Fruit fly (Drosophila melanogaster): ENCODE measurements around the gene CG32651.

CG32651 gene

DNA sequence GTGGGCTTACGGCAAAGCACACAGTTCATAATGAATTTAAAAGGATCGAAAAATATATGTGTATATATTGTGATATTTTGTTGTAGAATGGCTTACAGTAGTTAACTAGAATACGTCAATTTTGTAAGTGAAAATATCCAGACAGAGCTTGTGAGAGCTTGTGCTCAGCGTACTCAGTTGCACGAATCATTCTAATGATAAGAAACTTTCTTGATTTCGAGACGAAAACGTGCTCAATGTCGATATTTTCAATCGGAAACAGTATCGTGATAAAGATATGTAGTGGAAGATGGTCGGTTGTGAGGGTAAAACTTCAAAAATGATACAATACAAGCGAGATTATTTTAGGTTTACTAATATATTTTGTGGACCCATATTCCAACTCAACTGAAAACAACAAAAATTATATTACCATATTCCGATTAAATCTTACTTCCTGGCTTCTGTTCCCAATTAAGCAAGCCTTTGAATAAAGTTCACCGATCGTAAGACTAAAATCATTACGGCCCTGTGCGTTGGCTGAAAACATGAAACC is at the start of gene CG32651, which contains the start of gene CG2574:
TSS of gene CG32651 (minus strand) at position 101 of the 535 bp plus-strand sequence.
TSS of gene CG2574 (plus strand) at position 485 of the 535 bp plus-strand sequence.
- TF ChIP-seq CG8478 (optimal IDR thresholded peaks at IDR 0.05) (no peak), CTCF (optimal IDR thresholded peaks at IDR 0.05) (no peak)

DNA sequence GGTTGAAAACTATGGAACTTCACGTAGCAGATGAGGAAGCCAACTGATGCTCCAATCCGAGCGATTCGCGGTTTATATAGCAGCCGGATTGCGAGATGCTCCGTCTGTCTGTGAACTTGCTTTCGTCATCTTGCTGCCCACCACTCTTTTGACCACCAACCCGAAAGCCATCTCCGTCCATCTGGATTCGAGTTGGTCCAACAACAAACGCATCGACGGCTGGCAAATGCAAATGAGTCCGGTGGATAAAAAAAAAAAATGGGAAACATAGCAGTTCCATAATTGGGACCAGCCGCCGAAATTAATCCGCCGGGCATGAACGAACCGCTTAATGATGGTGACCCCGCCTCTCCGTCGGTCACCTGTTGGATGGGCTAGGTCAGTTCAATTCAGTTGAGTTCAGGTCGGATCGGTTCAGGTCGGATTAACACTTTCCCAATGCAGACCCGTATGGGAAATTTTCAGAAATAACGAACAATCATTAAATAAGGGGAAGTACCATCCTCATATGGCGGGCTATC is 49.5 kb upstream of the CG32651 start, which contains the start of gene CG15731:
TSS of gene CG15731 (minus strand) at position 51 of the 521 bp plus-strand sequence.
- TF ChIP-seq CTCF (optimal IDR thresholded peaks at IDR 0.05) (no peak), CG8478 (optimal IDR thresholded peaks at IDR 0.05) (no peak)

DNA sequence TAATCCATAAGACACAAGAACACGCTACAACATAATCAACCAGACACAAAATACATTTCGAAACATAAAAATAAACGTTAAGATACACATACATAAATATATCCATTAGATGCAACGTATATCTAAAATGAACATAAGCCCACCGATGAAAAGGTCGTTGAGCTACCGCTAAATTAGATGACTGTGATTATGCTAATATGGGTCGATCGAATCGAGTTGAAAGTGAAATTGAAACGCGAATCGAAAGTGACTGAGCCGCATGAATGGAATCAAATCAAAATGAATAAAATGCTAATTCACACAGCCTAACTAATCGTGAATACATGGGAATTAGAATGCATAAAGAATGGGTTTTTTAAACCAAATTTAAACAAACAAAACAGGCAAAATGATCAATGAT is 47.6 kb upstream of the CG32651 start:
- TF ChIP-seq CG8478 (optimal IDR thresholded peaks at IDR 0.05) (no peak), CTCF (optimal IDR thresholded peaks at IDR 0.05) (no peak)

DNA sequence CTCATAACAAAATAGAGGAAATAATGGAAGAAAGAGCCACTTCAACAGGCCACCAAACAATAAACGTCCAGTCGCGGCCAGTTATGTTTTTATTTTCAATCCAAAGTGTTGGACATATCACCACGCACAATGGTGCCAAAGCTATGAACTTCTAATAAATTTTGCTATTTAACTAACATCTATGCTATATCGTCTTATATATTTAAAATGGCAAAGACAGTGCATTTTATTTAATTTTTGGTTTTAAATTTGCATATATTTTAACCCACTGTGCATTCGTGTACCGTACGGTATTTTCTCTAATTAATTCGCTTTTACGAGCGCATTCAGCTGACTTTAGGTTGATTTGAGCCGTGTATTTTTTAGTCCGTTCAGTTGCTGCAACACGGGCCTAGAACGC is 46.1 kb upstream of the CG32651 start, which contains the start of gene CG15927:
TSS of gene CG15927 (plus strand) at position 372 of the 400 bp plus-strand sequence.
- TF ChIP-seq CTCF (optimal IDR thresholded peaks at IDR 0.05) (no peak), CG8478 (optimal IDR thresholded peaks at IDR 0.05) (no peak)

DNA sequence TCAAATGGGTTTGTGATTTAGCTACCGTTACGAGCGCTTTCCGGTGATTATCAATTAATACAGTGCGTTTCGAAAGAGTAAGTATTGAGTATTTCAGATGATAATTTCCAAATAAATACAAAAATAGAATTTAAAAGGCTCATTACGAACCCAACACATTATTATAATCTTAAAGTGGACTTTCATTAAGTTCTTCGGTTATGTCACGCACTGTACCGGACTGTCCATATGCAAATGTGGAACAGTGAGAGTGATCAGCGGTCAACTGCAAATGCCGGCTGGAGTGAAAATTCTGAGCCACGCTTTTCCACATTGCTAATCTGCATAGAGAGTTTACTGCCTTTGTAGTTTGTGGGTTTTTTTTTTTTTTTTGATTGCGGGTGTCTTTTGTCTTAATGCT is 45.4 kb upstream of the CG32651 start:
- no peak for TF ChIP-seq CG8478 (optimal IDR thresholded peaks at IDR 0.05)
- TF ChIP-seq CTCF (optimal IDR thresholded peaks at IDR 0.05) = no peak

DNA sequence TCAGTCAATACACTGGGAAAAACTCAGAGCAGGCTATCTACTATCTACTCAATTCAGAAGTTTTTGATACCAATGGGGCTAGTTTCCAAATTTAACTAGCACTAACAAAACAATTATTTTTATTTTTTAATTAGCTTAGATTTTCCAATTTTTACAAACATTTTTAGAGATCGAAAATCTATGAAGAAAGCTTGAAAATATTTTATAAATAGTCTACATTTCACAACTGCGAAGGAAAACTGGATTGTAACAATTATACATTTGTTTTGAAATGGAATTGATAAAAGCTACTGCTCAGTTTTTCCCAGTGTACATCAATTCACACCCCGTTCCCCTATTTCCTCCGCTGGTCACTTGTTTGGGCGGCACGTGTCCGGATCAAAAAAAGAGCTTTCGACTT is 39.6 kb upstream of the CG32651 start:
- TF ChIP-seq CG8478 (optimal IDR thresholded peaks at IDR 0.05) (no peak), CTCF (optimal IDR thresholded peaks at IDR 0.05) (no peak)

DNA sequence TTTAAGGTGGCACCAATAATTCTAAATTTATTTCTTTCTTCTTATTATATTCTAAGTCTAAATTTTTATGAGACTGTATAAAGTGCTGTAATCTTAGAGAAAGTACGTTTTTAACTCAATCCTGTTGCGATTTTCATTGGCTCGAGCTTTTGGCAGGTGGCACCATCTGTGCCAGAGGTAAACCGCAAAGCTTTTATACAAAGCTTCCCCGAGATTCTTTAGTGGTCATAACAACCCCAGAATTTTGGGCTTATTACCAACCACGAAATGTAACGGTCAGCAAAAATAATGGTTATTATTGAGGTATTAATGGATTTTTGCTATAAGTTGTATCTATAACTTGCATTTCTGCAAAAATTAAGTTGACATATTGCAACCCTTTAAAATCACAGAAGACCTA is 28.8 kb upstream of the CG32651 start:
- TF ChIP-seq CTCF (optimal IDR thresholded peaks at IDR 0.05) (no peak), CG8478 (optimal IDR thresholded peaks at IDR 0.05) (no peak)

DNA sequence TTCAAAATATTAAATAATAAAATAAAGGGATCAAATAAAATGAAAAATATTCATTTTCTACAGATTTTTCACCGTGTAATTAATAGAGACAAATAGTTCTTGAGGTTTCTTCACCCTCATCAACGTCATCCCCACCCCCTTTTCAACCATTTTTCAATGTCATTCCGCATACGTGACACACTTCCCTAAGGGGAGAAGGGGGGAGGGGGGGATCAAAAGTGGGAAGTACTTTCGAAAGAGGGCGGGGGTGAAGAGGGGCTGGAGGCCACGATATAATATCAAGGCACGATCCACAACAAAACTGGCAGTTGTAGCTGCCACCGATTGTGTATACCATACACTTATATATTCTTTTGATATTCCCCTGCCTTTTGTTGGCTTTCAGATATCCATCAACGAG is 26.3 kb upstream of the CG32651 start:
- TF ChIP-seq CTCF (optimal IDR thresholded peaks at IDR 0.05) = no peak
- TF ChIP-seq CG8478 (optimal IDR thresholded peaks at IDR 0.05) = no peak

DNA sequence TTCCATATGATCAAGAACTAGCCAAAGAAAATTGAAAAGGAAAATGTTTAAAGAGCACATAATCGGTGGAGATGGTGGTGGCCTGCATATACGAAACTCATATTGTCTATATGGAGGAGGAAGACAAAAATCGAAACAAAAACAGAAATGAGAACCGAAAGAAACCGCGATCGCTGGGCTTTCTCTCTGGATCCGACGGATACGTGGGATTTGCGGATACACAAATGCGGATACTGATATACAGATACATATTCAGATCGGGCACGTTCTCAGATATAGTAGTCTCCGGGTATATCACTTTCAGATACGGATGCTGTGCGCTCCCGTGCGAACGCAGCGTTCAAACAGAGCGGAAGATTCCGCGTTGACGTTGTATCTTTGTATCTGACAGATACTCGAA is 23.6 kb upstream of the CG32651 start, which contains the start of gene Pkcdelta:
TSS of gene Pkcdelta (plus strand) at position 301 of the 400 bp plus-strand sequence.
- TF ChIP-seq CG8478 (optimal IDR thresholded peaks at IDR 0.05) = no peak

DNA sequence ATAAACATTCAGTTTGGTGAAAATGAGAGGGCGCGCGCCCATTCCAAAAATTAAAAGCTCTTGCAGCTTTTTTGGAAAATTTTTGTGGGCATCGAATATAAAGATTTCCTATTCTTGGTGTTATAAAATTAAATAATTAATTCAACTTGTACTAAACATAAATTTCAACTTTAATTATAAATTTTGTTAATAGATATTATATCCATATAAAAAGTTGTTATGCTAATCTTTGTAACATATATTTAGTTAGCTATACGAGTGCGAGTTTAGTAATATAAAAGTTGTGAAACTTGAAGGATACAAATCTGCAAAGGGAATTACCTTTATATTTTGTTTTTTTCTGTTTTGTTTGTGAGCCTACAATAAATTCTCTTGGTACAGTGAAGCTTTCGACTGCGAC is 23.2 kb upstream of the CG32651 start:
- no peak for TF ChIP-seq CTCF (optimal IDR thresholded peaks at IDR 0.05)
- TF ChIP-seq CG8478 (optimal IDR thresholded peaks at IDR 0.05) = no peak

DNA sequence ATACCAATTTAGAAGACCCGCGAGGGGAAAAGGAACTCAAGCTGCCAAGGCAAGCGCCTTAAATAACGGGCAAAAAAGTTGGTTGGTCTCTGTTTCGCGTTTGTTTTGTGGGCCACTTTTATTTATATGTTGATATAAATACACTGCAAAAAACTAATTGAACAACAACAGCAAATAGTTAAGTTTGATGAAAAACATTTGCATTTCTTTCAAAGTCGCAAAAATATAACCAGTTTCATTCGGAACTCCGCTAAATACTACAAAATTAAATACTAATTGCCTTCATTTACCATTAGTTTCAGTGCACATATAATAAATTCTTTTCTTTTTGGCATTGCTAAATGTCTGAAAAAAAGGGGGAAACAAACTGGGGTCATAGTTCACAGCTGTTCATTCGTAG is 16.5 kb downstream of the CG32651 start:
- TF ChIP-seq CTCF (optimal IDR thresholded peaks at IDR 0.05) (no peak), CG8478 (optimal IDR thresholded peaks at IDR 0.05) (no peak)

DNA sequence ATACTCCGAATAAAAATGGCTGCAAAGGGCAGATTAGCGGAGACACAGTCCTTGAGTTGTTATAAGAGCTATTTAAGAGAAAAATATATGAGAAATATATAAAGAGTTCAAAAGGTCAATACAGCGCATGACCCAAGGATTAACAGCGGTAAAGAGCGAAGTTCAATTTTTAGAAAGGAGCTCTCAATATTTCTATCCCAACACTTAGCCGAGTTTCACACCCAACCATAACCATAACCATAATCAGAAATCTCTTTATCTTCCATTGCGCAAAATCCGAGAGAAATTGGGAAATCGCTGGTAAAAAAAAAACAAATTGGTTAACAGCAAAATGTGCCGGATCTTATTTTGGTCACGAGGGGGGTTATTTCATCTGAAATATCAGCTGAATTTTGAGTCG is 19.1 kb downstream of the CG32651 start:
- TF ChIP-seq CTCF (optimal IDR thresholded peaks at IDR 0.05) = no peak
- TF ChIP-seq CG8478 (optimal IDR thresholded peaks at IDR 0.05) = no peak

DNA sequence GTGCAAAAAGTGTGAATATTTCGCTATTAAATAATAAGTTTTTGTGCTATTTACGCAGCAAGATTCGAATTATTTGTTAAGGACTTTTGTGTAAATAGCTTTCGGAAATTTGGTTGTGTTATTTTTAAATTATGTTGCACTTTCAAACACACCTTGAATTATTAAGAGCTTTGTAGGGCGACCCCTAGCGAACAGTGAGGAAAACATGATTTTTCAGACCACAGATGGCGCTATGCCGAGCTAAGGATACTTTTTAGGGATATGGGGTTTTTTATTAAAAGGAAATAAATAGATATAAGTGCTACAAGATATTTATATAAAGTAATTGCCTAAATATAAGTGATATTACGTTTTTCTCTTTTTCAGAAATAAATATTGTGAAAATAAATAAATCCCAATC is 22.0 kb downstream of the CG32651 start:
- TF ChIP-seq CTCF (optimal IDR thresholded peaks at IDR 0.05) = peak; percentile 46 to 75
- TF ChIP-seq CG8478 (optimal IDR thresholded peaks at IDR 0.05) = no peak

DNA sequence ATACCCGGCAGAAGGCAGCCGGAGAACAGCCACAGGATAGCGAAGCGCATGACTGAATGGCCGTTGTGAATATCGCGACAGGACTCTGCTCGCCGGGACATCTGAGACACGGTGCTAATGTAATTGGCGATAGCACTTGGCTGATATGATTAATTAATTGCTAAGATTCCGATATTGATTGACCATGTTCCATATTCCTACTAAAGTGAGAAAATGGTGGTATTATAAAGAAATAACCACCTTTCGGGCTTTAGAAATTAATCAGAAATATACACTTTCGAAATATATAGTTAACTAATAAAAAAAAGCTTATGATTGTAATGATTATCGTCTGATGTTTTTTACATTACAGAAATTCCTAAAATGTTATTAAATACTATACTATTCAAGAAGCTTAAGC is 30.6 kb downstream of the CG32651 start, which contains the start of gene Ir11a:
TSS of gene Ir11a (minus strand) at position 101 of the 400 bp plus-strand sequence.
- TF ChIP-seq CG8478 (optimal IDR thresholded peaks at IDR 0.05) = no peak
- TF ChIP-seq CTCF (optimal IDR thresholded peaks at IDR 0.05) = no peak

DNA sequence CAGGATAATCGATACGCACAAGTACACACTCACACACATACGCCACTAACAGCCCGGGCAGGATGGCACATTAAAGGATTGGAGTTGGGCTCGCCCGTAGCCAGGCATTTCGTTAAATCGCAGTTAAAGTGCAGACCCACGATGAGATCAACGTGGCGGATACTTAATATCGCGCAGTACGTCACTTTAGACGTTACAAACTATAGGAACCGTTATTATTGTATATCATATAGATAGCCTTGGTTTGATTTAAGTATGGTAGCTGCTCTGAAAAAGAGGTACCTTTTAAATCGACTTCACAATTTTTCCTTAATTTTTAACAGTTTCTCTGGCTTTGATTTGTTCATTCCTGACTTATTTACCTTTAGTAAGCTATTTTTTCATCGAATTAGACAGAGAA is 35.5 kb downstream of the CG32651 start, which contains the start of gene CG2577:
TSS of gene CG2577 (plus strand) at position 301 of the 400 bp plus-strand sequence.
- TF ChIP-seq CTCF (optimal IDR thresholded peaks at IDR 0.05) (no peak), CG8478 (optimal IDR thresholded peaks at IDR 0.05) (no peak)

DNA sequence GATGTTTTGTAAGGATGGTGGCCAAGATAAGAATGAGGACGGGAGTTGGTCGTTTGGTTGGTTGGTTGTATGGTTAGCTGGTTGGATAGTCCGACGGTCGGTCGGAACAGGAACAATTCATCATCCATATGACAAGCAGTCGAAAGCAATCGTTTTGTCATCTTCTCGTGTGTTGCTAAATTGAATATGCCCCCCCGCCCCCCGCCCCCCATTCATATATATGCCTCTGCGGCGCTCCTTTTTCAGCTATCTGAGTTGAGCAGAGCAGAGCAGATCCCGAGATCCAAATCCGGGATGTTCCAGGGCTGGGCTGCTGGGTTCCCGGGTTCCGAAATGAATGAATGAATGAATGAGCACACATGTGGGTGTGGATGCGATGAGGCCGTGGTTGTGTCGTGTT is 52.2 kb downstream of the CG32651 start:
- no peak for TF ChIP-seq CTCF (optimal IDR thresholded peaks at IDR 0.05)
